Worm (Caenorhabditis elegans) whole organism, mixed stage, embryonic: ENCODE data around the gene nduv-2.

Experiments
- M03D4.4 ChIP-seq: sonication (generic microtip); optimal IDR thresholded peaks from 2 replicates; lab custom pipeline; 2017; ENCODE audit warnings: mild to moderate bottlenecking, missing genetic modification characterization, missing compliant biosample characterization
- ces-1 ChIP-seq: fragments of 150-350 bp; optimal IDR thresholded peaks from 2 replicates; lab custom pipeline; 2014; ENCODE audit warnings: missing biosample characterization, missing genetic modification reagents, missing genetic modification characterization
- elt-3 ChIP-seq: fragments of 150-350 bp; optimal IDR thresholded peaks from 2 replicates; lab custom pipeline; 2014; ENCODE audit warnings: missing biosample characterization, missing genetic modification characterization
- hlh-1 ChIP-seq: fragments of 150-350 bp; optimal IDR thresholded peaks from 2 replicates; lab custom pipeline; 2014; ENCODE audit warnings: missing biosample characterization, missing genetic modification reagents, missing genetic modification characterization
- lin-13 ChIP-seq: fragments of 150-350 bp; optimal IDR thresholded peaks from 2 replicates; lab custom pipeline; 2014; ENCODE audit warnings: missing biosample characterization, missing genetic modification characterization
- lsy-2 ChIP-seq: fragments of 150-350 bp; optimal IDR thresholded peaks from 2 replicates; lab custom pipeline; 2014; ENCODE audit warnings: missing biosample characterization, missing genetic modification characterization
- mep-1 ChIP-seq: fragments of 150-350 bp; optimal IDR thresholded peaks from 2 replicates; lab custom pipeline; 2017; ENCODE audit warnings: missing biosample characterization, missing genetic modification reagents, missing genetic modification characterization, inconsistent platforms
- nhr-12 ChIP-seq: fragments of 150-350 bp; optimal IDR thresholded peaks from 2 replicates; lab custom pipeline; 2014; ENCODE audit warnings: missing biosample characterization, missing genetic modification characterization
- nhr-28 ChIP-seq: fragments of 150-350 bp; optimal IDR thresholded peaks from 2 replicates; lab custom pipeline; 2014; ENCODE audit warnings: missing biosample characterization, missing genetic modification characterization
- pha-4 ChIP-seq: fragments of 150-350 bp; optimal IDR thresholded peaks from 2 replicates; lab custom pipeline; 2018; ENCODE audit warnings: missing biosample characterization, missing genetic modification reagents, missing genetic modification characterization
- snpc-4 ChIP-seq: fragments of 150-350 bp; optimal IDR thresholded peaks from 2 replicates; lab custom pipeline; 2014; ENCODE audit warnings: missing biosample characterization, missing genetic modification characterization
- sptf-1 ChIP-seq: sonication (generic microtip); optimal IDR thresholded peaks from 2 replicates; lab custom pipeline; 2017; ENCODE audit warnings: mild to moderate bottlenecking, missing genetic modification characterization, moderate library complexity, missing compliant biosample characterization
- unc-62 ChIP-seq: fragments of 150-350 bp; optimal IDR thresholded peaks from 2 replicates; lab custom pipeline; 2014; ENCODE audit warnings: missing biosample characterization, missing genetic modification reagents, missing genetic modification characterization

DNA sequence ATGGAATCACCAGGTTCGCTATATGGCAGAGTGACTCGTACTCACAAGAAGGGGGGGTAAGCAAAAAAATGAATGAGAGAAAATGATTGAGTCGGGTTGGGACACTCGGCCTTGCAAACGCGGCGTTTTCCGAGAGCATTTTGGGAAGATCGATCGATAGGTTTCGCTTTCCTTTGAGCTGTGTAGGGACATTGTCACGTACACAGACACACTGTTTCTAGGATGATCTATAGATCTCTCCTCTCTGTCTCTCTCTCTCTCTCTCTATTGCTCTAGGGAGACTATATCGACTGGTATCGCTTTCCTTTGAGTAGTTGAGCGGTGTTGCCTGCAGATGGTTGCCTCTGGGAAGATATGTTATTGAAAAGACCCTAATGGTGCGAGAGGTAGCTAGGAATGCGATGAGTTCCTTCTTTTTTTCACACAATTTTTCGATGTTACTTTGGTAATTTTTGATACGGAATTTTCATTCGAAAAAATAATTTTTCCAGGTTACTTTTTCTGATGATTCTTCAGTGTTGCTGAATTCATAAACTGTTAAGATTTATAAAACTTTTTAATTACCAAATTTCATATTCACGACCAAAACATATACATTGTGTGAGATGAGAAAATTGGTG, 24.5 kb upstream of the nduv-2 start, which contains the start of gene H37A05.4:
- TF ChIP-seq ces-1 (GFP tag; lab: Kevin White, UChicago) (no peak), pha-4 (tag; lab: Kevin White, UChicago) (no peak), lsy-2 (no peak), sptf-1 (tag; lab: Kevin White, UChicago) (peak; percentile 9), lin-13 (no peak), nhr-28 (tag; lab: Kevin White, UChicago) (no peak), mep-1 (tag; lab: Kevin White, UChicago) (no peak), snpc-4 (no peak), hlh-1 (tag; lab: Kevin White, UChicago) (no peak), unc-62 (no peak), nhr-12 (no peak), elt-3 (tag; lab: Kevin White, UChicago) (no peak), M03D4.4 (tag; lab: Kevin White, UChicago) (no peak)
